Fruit fly (Drosophila melanogaster) whole organism, adult: ENCODE measurements around the gene Uch-L5.

Experiments
- CG12768 ChIP-seq: fragments of 200-800 bp; sonication (Bioruptor generic); optimal IDR thresholded peaks from 2 replicates; lab custom pipeline; 2017; ENCODE audit warnings: missing biosample characterization, missing genetic modification characterization, mild to moderate bottlenecking, moderate library complexity, missing genetic modification reagents
- CG14711 ChIP-seq: fragments of 200-800 bp; sonication (Bioruptor generic); optimal IDR thresholded peaks from 2 replicates; lab custom pipeline; 2018; ENCODE audit warnings: missing biosample characterization, mild to moderate bottlenecking, missing genetic modification characterization, moderate library complexity
- CG1620 ChIP-seq: fragments of 200-800 bp; sonication (Bioruptor generic); optimal IDR thresholded peaks from 2 replicates; lab custom pipeline; 2016; ENCODE audit warnings: missing biosample characterization, missing genetic modification characterization
- CG5204 ChIP-seq: fragments of 200-800 bp; sonication (Bioruptor generic); optimal IDR thresholded peaks from 2 replicates; lab custom pipeline; 2016; ENCODE audit warnings: missing biosample characterization, missing genetic modification characterization
- Clk ChIP-seq: fragments of 200-800 bp; sonication (Bioruptor generic); optimal IDR thresholded peaks from 2 replicates; lab custom pipeline; 2017; ENCODE audit warnings: missing biosample characterization, missing genetic modification characterization
- Crg-1 ChIP-seq: fragments of 200-800 bp; sonication (Bioruptor generic); optimal IDR thresholded peaks from 2 replicates; lab custom pipeline; 2016; ENCODE audit warnings: missing biosample characterization, missing genetic modification characterization
- Hr96 ChIP-seq: fragments of 200-800 bp; sonication (Bioruptor generic); optimal IDR thresholded peaks from 2 replicates; lab custom pipeline; 2016; ENCODE audit warnings: missing biosample characterization, missing genetic modification characterization
- Mnt ChIP-seq: fragments of 200-800 bp; sonication (Bioruptor generic); optimal IDR thresholded peaks from 2 replicates; lab custom pipeline; 2016; ENCODE audit warnings: missing biosample characterization, mild to moderate bottlenecking, missing genetic modification characterization
- cic ChIP-seq: fragments of 200-800 bp; sonication (Bioruptor generic); optimal IDR thresholded peaks from 2 replicates; lab custom pipeline; 2017; ENCODE audit warnings: missing biosample characterization, mild to moderate bottlenecking, missing genetic modification characterization, moderate library complexity
- kay ChIP-seq: fragments of 200-800 bp; sonication (Bioruptor generic); peaks from one replicate; lab custom pipeline; 2016; ENCODE audit warnings: missing biosample characterization, missing genetic modification characterization, borderline replicate concordance
- ovo ChIP-seq: fragments of 200-800 bp; sonication (Bioruptor generic); optimal IDR thresholded peaks from 2 replicates; lab custom pipeline; 2016; ENCODE audit warnings: missing biosample characterization, missing genetic modification characterization

- no peak for TF ChIP-seq CG12768
- TF ChIP-seq CG14711 (tag; lab: Kevin White, UChicago) = no peak
- TF ChIP-seq CG5204 (GFP tag; lab: Kevin White, UChicago) = no peak
- no peak for TF ChIP-seq kay (GFP tag; lab: Kevin White, UChicago)
- no peak for TF ChIP-seq Mnt (GFP tag; lab: Kevin White, UChicago)
- TF ChIP-seq Clk (GFP tag; lab: Kevin White, UChicago) = no peak
- TF ChIP-seq ovo (GFP tag; lab: Kevin White, UChicago) = no peak
- TF ChIP-seq Hr96 (GFP tag; lab: Kevin White, UChicago) = no peak
- no peak for TF ChIP-seq Crg-1 (GFP tag; lab: Kevin White, UChicago)
- TF ChIP-seq cic = no peak
- no peak for TF ChIP-seq CG1620 (GFP tag; lab: Kevin White, UChicago)
Measured at dm6 chr3L:9490432-9490831, 13.7 kb upstream of the Uch-L5 start.
